Fruit fly (Drosophila melanogaster) whole organism, prepupa: ENCODE measurements around the gene NLaz.

Experiments
- Blimp-1 ChIP-seq: fragments of 200-800 bp; sonication (Bioruptor generic); optimal IDR thresholded peaks from 3 replicates; lab custom pipeline; 2017; ENCODE audit warnings: missing biosample characterization, missing genetic modification characterization, mild to moderate bottlenecking, moderate library complexity, missing genetic modification reagents
- CG11902 ChIP-seq: fragments of 200-800 bp; sonication (Bioruptor generic); optimal IDR thresholded peaks from 3 replicates; lab custom pipeline; 2016; ENCODE audit warnings: missing biosample characterization, missing genetic modification characterization
- CG31627 ChIP-seq: fragments of 200-800 bp; sonication (Bioruptor generic); optimal IDR thresholded peaks from 3 replicates; lab custom pipeline; 2016; ENCODE audit warnings: missing biosample characterization, missing genetic modification characterization
- CG6276 ChIP-seq: fragments of 200-800 bp; sonication (Bioruptor generic); optimal IDR thresholded peaks from 2 replicates; lab custom pipeline; 2017; ENCODE audit warnings: missing biosample characterization, mild to moderate bottlenecking, missing genetic modification characterization
- CG6854 ChIP-seq: fragments of 200-800 bp; sonication (Bioruptor generic); optimal IDR thresholded peaks from 2 replicates; lab custom pipeline; 2017; ENCODE audit warnings: missing biosample characterization, mild to moderate bottlenecking, missing genetic modification characterization
- CG9139 ChIP-seq: fragments of 200-800 bp; sonication (Bioruptor generic); optimal IDR thresholded peaks from 3 replicates; lab custom pipeline; 2017; ENCODE audit warnings: missing biosample characterization, mild to moderate bottlenecking, missing genetic modification characterization
- Hr39 ChIP-seq: fragments of 200-800 bp; sonication (Bioruptor generic); optimal IDR thresholded peaks from 2 replicates; lab custom pipeline; 2016; ENCODE audit warnings: missing biosample characterization, missing genetic modification characterization
- OdsH ChIP-seq: fragments of 200-800 bp; sonication (Bioruptor generic); optimal IDR thresholded peaks from 3 replicates; lab custom pipeline; 2016; ENCODE audit warnings: missing biosample characterization, missing genetic modification characterization
- cyc ChIP-seq: fragments of 200-800 bp; sonication (Bioruptor generic); optimal IDR thresholded peaks from 3 replicates; lab custom pipeline; 2016; ENCODE audit warnings: missing biosample characterization, missing genetic modification characterization
- dsx ChIP-seq: fragments of 200-800 bp; optimal IDR thresholded peaks from 3 replicates; lab custom pipeline; 2019; ENCODE audit warnings: missing biosample characterization, mild to moderate bottlenecking, missing genetic modification characterization, moderate library complexity; ENCODE audit not compliant: poor library complexity, severe bottlenecking
- fd85E ChIP-seq: fragments of 200-800 bp; sonication (Bioruptor generic); optimal IDR thresholded peaks from 3 replicates; lab custom pipeline; 2016; ENCODE audit warnings: missing biosample characterization, missing genetic modification characterization
- net ChIP-seq: fragments of 200-800 bp; sonication (Bioruptor generic); optimal IDR thresholded peaks from 3 replicates; lab custom pipeline; 2016; ENCODE audit warnings: missing biosample characterization, missing genetic modification characterization
- svp ChIP-seq: fragments of 200-800 bp; sonication (Bioruptor generic); peaks from one replicate; lab custom pipeline; 2016; ENCODE audit warnings: missing biosample characterization, missing genetic modification characterization

DNA sequence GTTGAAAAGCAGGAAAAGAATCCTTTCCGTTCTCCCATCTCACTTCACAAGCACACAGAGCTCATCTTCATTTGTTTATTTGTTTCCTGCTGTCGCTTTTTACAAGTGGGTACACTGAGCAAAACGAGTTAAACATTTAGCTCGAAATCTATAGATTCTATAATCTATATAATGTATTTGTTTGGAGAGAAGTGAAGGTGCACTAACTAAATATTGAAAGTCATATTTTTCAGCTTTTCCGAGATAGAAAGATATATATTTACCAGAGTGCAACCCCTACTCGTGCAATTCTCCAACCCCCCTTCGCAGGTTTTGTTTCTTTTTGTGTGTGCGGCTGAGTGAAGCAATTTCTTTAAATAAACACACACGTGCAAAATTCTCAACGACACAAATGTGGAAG lies 26.2 kb upstream of the NLaz start:
- TF ChIP-seq dsx (GFP tag; lab: Kevin White, UChicago) = peak; percentile 35
- no peak for TF ChIP-seq Blimp-1
- no peak for TF ChIP-seq CG31627 (GFP tag; lab: Kevin White, UChicago)
- no peak for TF ChIP-seq CG11902
- peak; percentile 21 for TF ChIP-seq net (GFP tag; lab: Kevin White, UChicago)
- TF ChIP-seq CG6276 (GFP tag; lab: Kevin White, UChicago) = peak; percentile 34
- peak; percentile 53 for TF ChIP-seq svp (GFP tag; lab: Kevin White, UChicago)
- peak; percentile 4 for TF ChIP-seq Hr39
- TF ChIP-seq OdsH (GFP tag; lab: Kevin White, UChicago) = peak; percentile 47
- no peak for TF ChIP-seq CG9139 (GFP tag; lab: Kevin White, UChicago)
- TF ChIP-seq CG6854 (GFP tag; lab: Kevin White, UChicago) = no peak
- TF ChIP-seq fd85E = no peak
- TF ChIP-seq cyc = peak; percentile 25
